Fruit fly (Drosophila melanogaster): ENCODE data around the gene CG44040.

CG44040 gene

dm6 chr3R:15369742-15370141, 49.6 kb downstream of the CG44040 start, which contains the start of gene CG14868:
Gene CG14868, minus strand, starts transcription at chr3R:15369945.
- TF ChIP-seq CG8159 (tag; optimal IDR thresholded peaks at IDR 0.05) (no peak), Snoo (tag; optimal IDR thresholded peaks at IDR 0.05) (no peak), CG15710 (tag; optimal IDR thresholded peaks at IDR 0.05) (no peak), gl (tag; optimal IDR thresholded peaks at IDR 0.05) (no peak), rn (GFP tag; IDR thresholded peaks at IDR 0.05) (no peak), EcR (GFP tag; optimal IDR thresholded peaks at IDR 0.05) (no peak), CG8301 (tag; optimal IDR thresholded peaks at IDR 0.05) (no peak), CG10348 (GFP tag; IDR thresholded peaks at IDR 0.05) (no peak), fd96Ca (GFP tag; IDR thresholded peaks at IDR 0.05) (no peak), CG17806 (tag; optimal IDR thresholded peaks at IDR 0.05) (no peak), CG34367 (tag; optimal IDR thresholded peaks at IDR 0.05) (no peak), CG14655 (GFP tag; optimal IDR thresholded peaks at IDR 0.05) (no peak), CG4496 (GFP tag; IDR thresholded peaks at IDR 0.05) (no peak), Ets98B (GFP tag; IDR thresholded peaks at IDR 0.05) (no peak), D1 (tag; optimal IDR thresholded peaks at IDR 0.05) (no peak), CG12605 (GFP tag; IDR thresholded peaks at IDR 0.05) (no peak), CG13204 (GFP tag; optimal IDR thresholded peaks at IDR 0.05) (no peak), Pif1B (GFP tag; optimal IDR thresholded peaks at IDR 0.05) (no peak)
